Worm (Caenorhabditis elegans) whole organism, mixed stage, embryonic: ENCODE measurements around the gene hid-1.

Source experiments
- bed-3 ChIP-seq: fragments of 200-800 bp; sonication (Bioruptor generic); optimal IDR thresholded peaks from 3 replicates; lab custom pipeline; 2018; ENCODE audit warnings: mild to moderate bottlenecking, missing genetic modification characterization, moderate library complexity, missing compliant biosample characterization
- blmp-1 ChIP-seq: fragments of 150-350 bp; optimal IDR thresholded peaks from 2 replicates; lab custom pipeline; 2014; ENCODE audit warnings: missing biosample characterization, missing genetic modification characterization
- ceh-43 ChIP-seq: fragments of 200-800 bp; sonication (Bioruptor generic); optimal IDR thresholded peaks from 2 replicates; lab custom pipeline; 2018; ENCODE audit warnings: mild to moderate bottlenecking, missing genetic modification characterization, moderate library complexity, missing compliant biosample characterization
- elt-3 ChIP-seq: fragments of 150-350 bp; optimal IDR thresholded peaks from 2 replicates; lab custom pipeline; 2014; ENCODE audit warnings: missing biosample characterization, missing genetic modification characterization
- ham-2 ChIP-seq: fragments of 200-800 bp; sonication (Bioruptor generic); optimal IDR thresholded peaks from 2 replicates; lab custom pipeline; 2018; ENCODE audit warnings: mild to moderate bottlenecking, missing genetic modification characterization, missing compliant biosample characterization
- lsy-2 ChIP-seq: fragments of 150-350 bp; optimal IDR thresholded peaks from 2 replicates; lab custom pipeline; 2014; ENCODE audit warnings: missing biosample characterization, missing genetic modification characterization
- mab-5 ChIP-seq: fragments of 150-350 bp; optimal IDR thresholded peaks from 2 replicates; lab custom pipeline; 2014; ENCODE audit warnings: missing biosample characterization, missing genetic modification characterization
- nhr-12 ChIP-seq: fragments of 150-350 bp; optimal IDR thresholded peaks from 2 replicates; lab custom pipeline; 2014; ENCODE audit warnings: missing biosample characterization, missing genetic modification characterization
- nhr-237 ChIP-seq: fragments of 150-350 bp; optimal IDR thresholded peaks from 2 replicates; lab custom pipeline; 2014; ENCODE audit warnings: missing biosample characterization, missing genetic modification characterization
- nhr-76 ChIP-seq: sonication (generic microtip); optimal IDR thresholded peaks from 2 replicates; lab custom pipeline; 2017; ENCODE audit warnings: missing biosample characterization, missing genetic modification characterization
- snpc-4 ChIP-seq: fragments of 150-350 bp; optimal IDR thresholded peaks from 2 replicates; lab custom pipeline; 2014; ENCODE audit warnings: missing biosample characterization, missing genetic modification characterization
- unc-39 ChIP-seq: fragments of 150-350 bp; optimal IDR thresholded peaks from 2 replicates; lab custom pipeline; 2014; ENCODE audit warnings: missing biosample characterization, missing genetic modification characterization
- unc-62 ChIP-seq: fragments of 150-350 bp; optimal IDR thresholded peaks from 2 replicates; lab custom pipeline; 2014; ENCODE audit warnings: missing biosample characterization, missing genetic modification reagents, missing genetic modification characterization

ce11 chrX:2457461-2457860 lies 31.4 kb upstream of the hid-1 start:
- TF ChIP-seq nhr-76 (tag; lab: Kevin White, UChicago) (no peak), unc-62 (GFP tag; lab: Kevin White, UChicago) (no peak), snpc-4 (tag; lab: Kevin White, UChicago) (no peak), elt-3 (tag; lab: Kevin White, UChicago) (no peak), ceh-43 (GFP tag; lab: Kevin White, UChicago) (no peak), nhr-237 (tag; lab: Kevin White, UChicago) (no peak), nhr-12 (tag; lab: Kevin White, UChicago) (no peak), bed-3 (GFP tag; lab: Kevin White, UChicago) (no peak), mab-5 (tag; lab: Kevin White, UChicago) (no peak), blmp-1 (no peak), lsy-2 (no peak), ham-2 (GFP tag; lab: Kevin White, UChicago) (no peak), unc-39 (tag; lab: Kevin White, UChicago) (no peak)
